Fruit fly (Drosophila melanogaster): Measurements from ENCODE around the gene CG44085.

Gene CG44085

DNA sequence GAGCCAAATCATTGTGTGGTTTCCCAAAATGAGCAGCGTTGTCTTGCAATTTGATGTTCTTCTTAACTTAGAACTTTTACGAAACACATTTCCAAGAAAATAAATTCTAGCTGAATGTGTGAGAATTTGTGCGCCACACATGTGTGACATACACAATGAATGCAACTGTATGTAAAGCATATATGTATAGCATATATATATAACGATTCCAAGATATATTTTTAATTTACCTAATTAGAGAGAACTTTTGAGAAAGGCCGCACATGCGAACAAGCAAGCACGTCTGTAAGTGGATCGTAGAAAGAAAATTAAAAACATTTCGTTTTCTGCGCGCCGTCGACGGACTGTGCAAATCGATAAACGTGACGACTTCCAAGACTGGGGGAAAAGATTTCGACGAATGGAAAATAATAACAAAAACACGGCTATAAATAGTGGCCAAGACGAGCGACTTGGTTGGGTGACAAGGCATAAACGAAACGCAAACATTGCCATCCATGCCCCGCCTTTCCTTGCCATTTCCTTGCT, 31.2 kb downstream of the CG44085 start:
- no peak for TF ChIP-seq CG17801 (GFP tag; optimal IDR thresholded peaks at IDR 0.05; ENCODE audit: partially characterized antibody)

dm6 chr2L:13292626-13293025, 31.8 kb downstream of the CG44085 start, which contains the start of gene CG16824:
TSS of gene CG16824 (plus strand) at chr2L:13293009.
- TF ChIP-seq CG17801 (GFP tag; optimal IDR thresholded peaks at IDR 0.05; ENCODE audit: partially characterized antibody), result no peak

dm6 chr2L:13295978-13296702, 35.3 kb downstream of the CG44085 start:
- TF ChIP-seq CG17801 (GFP tag; optimal IDR thresholded peaks at IDR 0.05; ENCODE audit: partially characterized antibody), result no peak

DNA sequence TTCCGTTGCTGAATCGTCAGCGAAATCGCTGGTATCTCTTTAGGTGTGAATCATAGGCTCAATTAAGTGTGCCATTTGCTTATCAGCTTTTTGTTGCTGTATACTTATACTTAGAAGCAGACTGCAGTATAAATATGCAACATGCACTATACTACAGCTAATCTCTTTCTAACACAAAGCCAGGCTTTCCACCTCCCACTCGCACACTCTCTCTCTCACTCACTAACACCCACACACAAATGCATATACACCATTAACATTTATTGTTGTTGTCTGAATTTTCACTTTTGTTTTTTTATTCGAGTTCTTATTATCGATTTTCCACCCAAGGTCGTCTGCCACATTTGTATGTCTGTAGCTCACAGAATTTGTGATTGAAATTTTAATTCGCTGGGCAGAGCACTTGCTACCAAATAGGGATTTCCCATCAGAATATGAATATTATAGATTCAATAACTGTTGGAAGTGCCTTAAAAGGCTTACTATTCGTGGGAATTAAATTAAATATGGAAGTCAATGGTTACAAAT, 36.0 kb downstream of the CG44085 start:
- no peak for TF ChIP-seq CG17801 (GFP tag; optimal IDR thresholded peaks at IDR 0.05; ENCODE audit: partially characterized antibody)

DNA sequence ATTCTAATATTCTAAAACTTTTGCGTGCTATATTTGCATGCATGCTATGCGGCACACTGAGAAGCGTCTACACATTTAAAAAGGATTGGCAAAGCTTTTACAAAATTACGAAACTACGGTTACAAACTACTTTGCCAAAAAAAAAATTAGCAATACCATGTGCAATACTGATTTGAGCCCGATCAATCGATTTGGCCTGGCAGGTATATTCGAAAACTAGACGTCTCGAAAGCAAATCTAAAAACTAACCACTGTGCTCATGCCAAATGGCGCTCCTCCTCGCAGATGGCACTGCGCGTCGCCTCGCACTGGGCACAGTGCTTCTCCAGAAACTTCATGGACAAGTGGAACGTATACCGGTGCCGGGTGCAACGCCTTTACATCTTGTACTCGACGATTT, 43.7 kb downstream of the CG44085 start, which contains the start of gene CG16825:
Gene CG16825 (plus strand): TSS at position 301 of the 400 bp plus-strand sequence.
- no peak for TF ChIP-seq CG17801 (GFP tag; optimal IDR thresholded peaks at IDR 0.05; ENCODE audit: partially characterized antibody)

DNA sequence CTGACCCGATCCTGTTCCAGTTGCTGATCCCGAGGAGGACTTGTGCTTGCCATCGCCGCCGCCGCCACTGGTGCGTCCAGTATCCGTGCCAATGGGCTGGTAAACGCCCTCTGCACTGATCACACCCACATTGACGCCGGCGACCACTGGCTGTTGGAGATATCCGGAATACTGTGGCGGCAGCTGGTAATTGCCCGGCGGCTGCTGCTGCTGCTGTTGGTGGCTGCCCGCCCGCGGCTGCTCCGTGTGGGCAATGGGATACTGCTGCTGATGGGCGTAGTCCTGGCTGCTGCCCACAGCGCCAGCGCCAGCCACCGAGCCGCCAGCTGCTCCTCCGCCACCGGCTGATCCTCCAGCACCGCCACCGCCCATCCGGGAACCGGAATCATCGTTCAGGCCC, 44.2 kb downstream of the CG44085 start:
- TF ChIP-seq CG17801 (GFP tag; optimal IDR thresholded peaks at IDR 0.05; ENCODE audit: partially characterized antibody), result no peak

DNA sequence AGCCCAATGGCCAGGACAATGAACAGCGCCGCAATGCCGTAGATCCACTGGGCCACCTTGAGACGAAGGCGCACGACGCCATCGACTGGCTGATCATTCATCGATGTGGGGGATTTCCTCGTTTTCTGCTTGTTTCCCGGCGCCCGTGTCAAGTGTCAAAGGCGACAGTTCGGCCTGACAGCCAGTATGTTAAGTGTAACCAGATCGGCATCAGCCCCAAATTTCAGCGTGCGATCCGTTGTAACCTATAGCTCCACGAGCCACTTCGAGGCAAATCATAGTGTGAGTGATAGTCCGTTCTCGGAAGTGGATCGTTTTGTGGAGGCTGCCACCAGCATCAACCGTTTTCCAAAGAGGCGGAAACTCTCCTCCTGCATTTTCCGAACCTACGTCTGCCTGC, 45.8 kb downstream of the CG44085 start, which contains the start of gene CG43779:
Gene CG43779 (minus strand): TSS at position 101 of the 400 bp plus-strand sequence.
- TF ChIP-seq CG17801 (GFP tag; optimal IDR thresholded peaks at IDR 0.05; ENCODE audit: partially characterized antibody), result no peak

DNA sequence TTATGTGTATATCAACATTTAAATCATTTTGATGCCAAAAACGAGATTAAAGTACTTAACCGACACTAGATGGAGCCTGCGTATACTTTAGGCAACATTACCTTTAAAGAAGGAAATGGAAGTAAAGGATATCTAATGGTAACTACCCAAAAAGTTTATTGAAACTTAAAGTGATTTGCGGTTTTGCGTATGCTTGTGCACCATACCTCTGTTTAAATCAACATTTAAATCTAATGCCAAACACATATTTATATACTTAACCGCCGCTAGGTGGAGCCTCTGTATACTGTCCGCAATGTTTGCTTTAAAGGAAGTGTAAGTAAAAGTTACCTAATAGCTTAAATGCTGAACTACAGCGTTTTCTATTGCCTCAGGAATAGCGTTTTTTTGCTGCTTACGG, 65.0 kb downstream of the CG44085 start:
- no peak for TF ChIP-seq CG17801 (GFP tag; optimal IDR thresholded peaks at IDR 0.05; ENCODE audit: partially characterized antibody)

DNA sequence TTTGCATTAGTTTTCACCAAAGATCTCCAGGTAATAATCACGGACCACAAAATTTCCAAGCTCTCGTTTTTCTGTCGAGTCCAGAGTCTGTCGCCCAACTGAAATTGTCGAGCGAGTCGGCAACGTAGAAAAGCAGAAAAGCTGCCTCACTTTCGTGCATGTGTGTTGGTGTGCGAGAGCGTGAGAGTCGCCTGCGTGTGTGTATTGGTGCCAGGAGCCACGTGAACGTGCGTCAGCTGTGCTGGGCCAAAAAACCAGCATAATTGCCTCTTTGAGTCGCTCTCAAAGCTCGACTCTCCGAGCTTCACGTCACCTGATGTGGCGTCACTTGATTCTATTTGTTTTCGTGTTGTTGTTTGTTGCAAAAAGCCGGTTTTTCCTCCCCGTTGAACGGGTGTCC, 70.2 kb downstream of the CG44085 start, which contains the start of gene hbt:
Gene hbt (minus strand): TSS at position 101 of the 400 bp plus-strand sequence.
- TF ChIP-seq CG17801 (GFP tag; optimal IDR thresholded peaks at IDR 0.05; ENCODE audit: partially characterized antibody), result no peak

DNA sequence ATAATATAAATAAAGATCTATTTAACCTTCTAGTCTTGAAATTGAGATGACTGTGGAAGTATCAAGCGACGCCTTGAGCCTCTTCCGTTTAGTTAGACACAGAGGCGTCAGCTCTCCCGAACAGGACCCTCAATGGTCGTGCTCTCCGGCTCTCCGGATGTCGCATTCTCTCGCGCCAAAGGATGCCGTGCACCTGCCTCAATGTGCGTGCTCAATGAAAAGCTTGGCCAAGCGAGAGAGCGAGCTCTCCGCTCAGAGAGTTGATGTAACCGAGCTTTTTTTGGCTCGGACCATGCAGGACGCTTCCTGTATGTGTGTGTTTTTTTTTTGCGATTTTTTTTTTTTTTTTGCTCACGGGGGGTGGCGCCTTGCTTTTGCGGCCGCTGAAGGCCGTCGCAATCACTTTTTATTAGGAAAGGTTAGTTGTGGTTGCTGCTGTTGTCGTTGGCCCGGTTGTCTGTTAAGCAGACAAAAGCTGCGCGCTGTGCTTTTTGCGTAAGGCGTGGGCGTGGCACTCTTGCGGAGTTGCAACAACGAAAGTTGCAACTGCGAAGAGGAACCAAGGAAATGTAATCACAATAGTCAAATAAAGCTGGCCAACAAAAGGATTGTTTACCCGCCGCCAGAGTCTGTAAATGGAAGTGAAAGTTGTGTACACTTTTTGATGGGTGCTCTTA, 71.2 kb downstream of the CG44085 start:
- TF ChIP-seq CG17801 (GFP tag; optimal IDR thresholded peaks at IDR 0.05; ENCODE audit: partially characterized antibody), result no peak

dm6 chr2L:13332736-13333135, 71.9 kb downstream of the CG44085 start:
- TF ChIP-seq CG17801 (GFP tag; optimal IDR thresholded peaks at IDR 0.05; ENCODE audit: partially characterized antibody), result no peak

Data from ovary, adult (tissue).